Worm (Caenorhabditis elegans) whole organism, mixed stage, embryonic: ENCODE results near the gene srr-1.
A peak's percentile ranks its signal among the peaks of the same experiment; 100 is the strongest.

ENCODE experiments used
- M03D4.4 ChIP-seq: sonication (generic microtip); optimal IDR thresholded peaks from 2 replicates; lab custom pipeline; 2017; ENCODE audit warnings: mild to moderate bottlenecking, missing genetic modification characterization, missing compliant biosample characterization
- bed-3 ChIP-seq: fragments of 200-800 bp; sonication (Bioruptor generic); optimal IDR thresholded peaks from 3 replicates; lab custom pipeline; 2018; ENCODE audit warnings: mild to moderate bottlenecking, missing genetic modification characterization, moderate library complexity, missing compliant biosample characterization
- blmp-1 ChIP-seq: fragments of 150-350 bp; optimal IDR thresholded peaks from 2 replicates; lab custom pipeline; 2014; ENCODE audit warnings: missing biosample characterization, missing genetic modification characterization
- ceh-39 ChIP-seq: fragments of 150-350 bp; optimal IDR thresholded peaks from 2 replicates; lab custom pipeline; 2014; ENCODE audit warnings: missing biosample characterization, missing genetic modification characterization
- ceh-43 ChIP-seq: fragments of 200-800 bp; sonication (Bioruptor generic); optimal IDR thresholded peaks from 2 replicates; lab custom pipeline; 2018; ENCODE audit warnings: mild to moderate bottlenecking, missing genetic modification characterization, moderate library complexity, missing compliant biosample characterization
- ceh-83 ChIP-seq: fragments of 200-800 bp; sonication (Bioruptor generic); optimal IDR thresholded peaks from 2 replicates; lab custom pipeline; 2018; ENCODE audit warnings: mild to moderate bottlenecking, missing genetic modification characterization, missing compliant biosample characterization
- ces-1 ChIP-seq: fragments of 150-350 bp; optimal IDR thresholded peaks from 2 replicates; lab custom pipeline; 2014; ENCODE audit warnings: missing biosample characterization, missing genetic modification reagents, missing genetic modification characterization
- cnd-1 ChIP-seq: fragments of 200-800 bp; sonication (Bioruptor generic); optimal IDR thresholded peaks from 2 replicates; lab custom pipeline; 2018; ENCODE audit warnings: mild to moderate bottlenecking, missing genetic modification characterization, missing compliant biosample characterization
- drap-1 ChIP-seq: fragments of 200-800 bp; sonication (Bioruptor generic); optimal IDR thresholded peaks from 3 replicates; lab custom pipeline; 2018; ENCODE audit warnings: mild to moderate bottlenecking, missing genetic modification characterization, missing compliant biosample characterization
- elt-1 ChIP-seq: sonication (generic microtip); optimal IDR thresholded peaks from 2 replicates; lab custom pipeline; 2017; ENCODE audit warnings: missing genetic modification characterization, mild to moderate bottlenecking, missing compliant biosample characterization, antibody characterized with exemption, moderate library complexity, borderline replicate concordance; ENCODE audit not compliant: insufficient read depth
- elt-3 ChIP-seq: fragments of 150-350 bp; optimal IDR thresholded peaks from 2 replicates; lab custom pipeline; 2014; ENCODE audit warnings: missing biosample characterization, missing genetic modification characterization
- flh-1 ChIP-seq: fragments of 200-800 bp; sonication (Bioruptor generic); optimal IDR thresholded peaks from 2 replicates; lab custom pipeline; 2018; ENCODE audit warnings: mild to moderate bottlenecking, missing genetic modification characterization, moderate library complexity, missing compliant biosample characterization
- ham-2 ChIP-seq: fragments of 200-800 bp; sonication (Bioruptor generic); optimal IDR thresholded peaks from 2 replicates; lab custom pipeline; 2018; ENCODE audit warnings: mild to moderate bottlenecking, missing genetic modification characterization, missing compliant biosample characterization
- hlh-1 ChIP-seq: fragments of 150-350 bp; optimal IDR thresholded peaks from 2 replicates; lab custom pipeline; 2014; ENCODE audit warnings: missing biosample characterization, missing genetic modification reagents, missing genetic modification characterization
- lin-13 ChIP-seq: fragments of 150-350 bp; optimal IDR thresholded peaks from 2 replicates; lab custom pipeline; 2014; ENCODE audit warnings: missing biosample characterization, missing genetic modification characterization
- lin-32 ChIP-seq: fragments of 200-800 bp; sonication (Bioruptor generic); optimal IDR thresholded peaks from 2 replicates; lab custom pipeline; 2018; ENCODE audit warnings: mild to moderate bottlenecking, missing genetic modification characterization, missing compliant biosample characterization
- lsy-2 ChIP-seq: fragments of 150-350 bp; optimal IDR thresholded peaks from 2 replicates; lab custom pipeline; 2014; ENCODE audit warnings: missing biosample characterization, missing genetic modification characterization
- mab-5 ChIP-seq: fragments of 150-350 bp; optimal IDR thresholded peaks from 2 replicates; lab custom pipeline; 2014; ENCODE audit warnings: missing biosample characterization, missing genetic modification characterization
- mep-1 ChIP-seq: fragments of 150-350 bp; optimal IDR thresholded peaks from 2 replicates; lab custom pipeline; 2017; ENCODE audit warnings: missing biosample characterization, missing genetic modification reagents, missing genetic modification characterization, inconsistent platforms
- mls-2 ChIP-seq: sonication (generic microtip); optimal IDR thresholded peaks from 2 replicates; lab custom pipeline; 2016; ENCODE audit warnings: mild to moderate bottlenecking, missing genetic modification characterization, moderate library complexity, missing compliant biosample characterization
- nhr-12 ChIP-seq: fragments of 150-350 bp; optimal IDR thresholded peaks from 2 replicates; lab custom pipeline; 2014; ENCODE audit warnings: missing biosample characterization, missing genetic modification characterization
- nhr-2 ChIP-seq: fragments of 150-350 bp; optimal IDR thresholded peaks from 2 replicates; lab custom pipeline; 2014; ENCODE audit warnings: missing biosample characterization, missing genetic modification characterization
- nhr-237 ChIP-seq: fragments of 150-350 bp; optimal IDR thresholded peaks from 2 replicates; lab custom pipeline; 2014; ENCODE audit warnings: missing biosample characterization, missing genetic modification characterization
- nhr-28 ChIP-seq: fragments of 150-350 bp; optimal IDR thresholded peaks from 2 replicates; lab custom pipeline; 2014; ENCODE audit warnings: missing biosample characterization, missing genetic modification characterization
- nhr-76 ChIP-seq: sonication (generic microtip); optimal IDR thresholded peaks from 2 replicates; lab custom pipeline; 2017; ENCODE audit warnings: missing biosample characterization, missing genetic modification characterization
- pha-4 ChIP-seq: fragments of 150-350 bp; optimal IDR thresholded peaks from 2 replicates; lab custom pipeline; 2018; ENCODE audit warnings: missing biosample characterization, missing genetic modification reagents, missing genetic modification characterization
- sem-2 ChIP-seq: fragments of 200-800 bp; sonication (Bioruptor generic); optimal IDR thresholded peaks from 2 replicates; lab custom pipeline; 2018; ENCODE audit warnings: mild to moderate bottlenecking, missing genetic modification characterization, missing compliant biosample characterization
- snpc-4 ChIP-seq: fragments of 150-350 bp; optimal IDR thresholded peaks from 2 replicates; lab custom pipeline; 2014; ENCODE audit warnings: missing biosample characterization, missing genetic modification characterization
- sptf-1 ChIP-seq: sonication (generic microtip); optimal IDR thresholded peaks from 2 replicates; lab custom pipeline; 2017; ENCODE audit warnings: mild to moderate bottlenecking, missing genetic modification characterization, moderate library complexity, missing compliant biosample characterization
- tbx-8 ChIP-seq: fragments of 200-800 bp; sonication (Bioruptor generic); optimal IDR thresholded peaks from 2 replicates; lab custom pipeline; 2018; ENCODE audit warnings: mild to moderate bottlenecking, missing genetic modification characterization, moderate library complexity, missing compliant biosample characterization
- unc-120 ChIP-seq: sonication (generic microtip); optimal IDR thresholded peaks from 2 replicates; lab custom pipeline; 2017; ENCODE audit warnings: missing genetic modification characterization, missing compliant biosample characterization; ENCODE audit not compliant: poor library complexity, severe bottlenecking
- unc-39 ChIP-seq: fragments of 150-350 bp; optimal IDR thresholded peaks from 2 replicates; lab custom pipeline; 2014; ENCODE audit warnings: missing biosample characterization, missing genetic modification characterization
- unc-62 ChIP-seq: fragments of 150-350 bp; optimal IDR thresholded peaks from 2 replicates; lab custom pipeline; 2014; ENCODE audit warnings: missing biosample characterization, missing genetic modification reagents, missing genetic modification characterization
- zip-8 ChIP-seq: fragments of 150-350 bp; optimal IDR thresholded peaks from 2 replicates; lab custom pipeline; 2014; ENCODE audit warnings: missing biosample characterization, missing genetic modification characterization
- ztf-11 ChIP-seq: fragments of 150-350 bp; optimal IDR thresholded peaks from 2 replicates; lab custom pipeline; 2014; ENCODE audit warnings: missing biosample characterization, missing genetic modification characterization

srr-1 gene

DNA sequence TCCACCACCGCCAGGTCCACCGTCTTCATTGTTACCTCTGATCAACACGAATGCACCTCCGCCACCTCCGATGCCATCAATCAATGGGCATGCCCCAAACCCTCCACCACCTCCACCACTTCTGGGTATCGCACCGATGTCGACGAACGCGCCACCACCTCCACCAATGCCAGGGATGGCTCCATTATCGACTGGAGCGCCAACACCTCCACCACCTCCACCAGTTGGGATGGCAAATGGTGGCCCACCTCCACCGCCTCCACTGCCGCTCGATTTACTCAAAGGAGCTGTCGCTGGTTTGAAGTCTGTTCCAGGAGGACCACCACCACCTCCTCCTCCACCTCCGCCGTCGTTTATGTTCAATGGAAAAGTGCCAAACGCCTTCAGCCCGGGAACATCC lies 49.2 kb downstream of the srr-1 start:
- TF ChIP-seq elt-1, result no peak
- no peak for TF ChIP-seq cnd-1 (tag; lab: Kevin White, UChicago)
- no peak for TF ChIP-seq blmp-1

DNA sequence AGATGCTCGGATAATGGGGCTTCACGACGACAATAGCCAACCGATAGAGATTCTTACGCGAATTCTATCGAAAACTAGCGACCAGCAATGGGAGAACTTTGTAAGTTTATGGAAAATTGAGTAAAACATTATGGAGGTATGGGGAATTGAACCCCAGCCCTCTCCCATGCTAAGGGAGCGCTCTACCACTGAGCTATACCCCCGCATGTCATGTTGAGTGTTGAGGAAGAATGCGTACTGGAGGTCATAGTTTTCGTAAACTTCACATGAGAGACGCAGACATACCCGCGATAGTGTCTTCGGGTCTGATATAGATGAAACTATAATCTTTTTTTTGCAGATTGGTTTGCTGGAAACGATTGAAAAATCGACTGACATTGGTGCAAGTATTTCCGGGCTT lies 50.2 kb downstream of the srr-1 start:
- TF ChIP-seq flh-1, result peak; percentile 41
- peak; percentile 69 for TF ChIP-seq nhr-28 (tag; lab: Kevin White, UChicago)
- peak; percentile 90 for TF ChIP-seq ham-2 (GFP tag; lab: Kevin White, UChicago)
- TF ChIP-seq elt-1, result peak; percentile 16
- peak; percentile 26 for TF ChIP-seq mep-1 (tag; lab: Kevin White, UChicago)
- TF ChIP-seq ceh-43 (GFP tag; lab: Kevin White, UChicago), result peak; percentile 78
- TF ChIP-seq bed-3 (GFP tag; lab: Kevin White, UChicago), result peak; percentile 74
- no peak for TF ChIP-seq nhr-76
- no peak for TF ChIP-seq ztf-11 (tag; lab: Kevin White, UChicago)
- peak; percentile 87 for TF ChIP-seq unc-120 (tag; lab: Kevin White, UChicago)
- peak; percentile 37 for TF ChIP-seq unc-62 (GFP tag; lab: Kevin White, UChicago)
- TF ChIP-seq pha-4 (tag; lab: Kevin White, UChicago), result peak; percentile 29
- no peak for TF ChIP-seq zip-8 (tag; lab: Kevin White, UChicago)
- TF ChIP-seq lin-32 (GFP tag; lab: Kevin White, UChicago), result peak; percentile 86
- no peak for TF ChIP-seq hlh-1 (tag; lab: Kevin White, UChicago)
- TF ChIP-seq sptf-1 (tag; lab: Kevin White, UChicago), result peak; percentile 93
- TF ChIP-seq nhr-2 (tag; lab: Kevin White, UChicago), result no peak
- TF ChIP-seq lin-13 (tag; lab: Kevin White, UChicago), result peak; percentile 43
- TF ChIP-seq mab-5 (tag; lab: Kevin White, UChicago), result no peak
- TF ChIP-seq tbx-8 (GFP tag; lab: Kevin White, UChicago), result peak; percentile 62
- no peak for TF ChIP-seq lsy-2 (tag; lab: Kevin White, UChicago)
- TF ChIP-seq cnd-1 (tag; lab: Kevin White, UChicago), result peak; percentile 79
- TF ChIP-seq ces-1 (GFP tag; lab: Kevin White, UChicago), result no peak
- TF ChIP-seq snpc-4 (tag; lab: Kevin White, UChicago), result no peak
- no peak for TF ChIP-seq nhr-12
- TF ChIP-seq ceh-39 (tag; lab: Kevin White, UChicago), result no peak
- TF ChIP-seq sem-2 (GFP tag; lab: Kevin White, UChicago), result peak; percentile 80
- TF ChIP-seq mls-2 (tag; lab: Kevin White, UChicago), result peak; percentile 94
- peak; percentile 10 for TF ChIP-seq nhr-237
- no peak for TF ChIP-seq blmp-1
- TF ChIP-seq elt-3 (tag; lab: Kevin White, UChicago), result no peak
- TF ChIP-seq ceh-83 (GFP tag; lab: Kevin White, UChicago), result peak; percentile 92
- no peak for TF ChIP-seq unc-39 (tag; lab: Kevin White, UChicago)
- TF ChIP-seq drap-1 (GFP tag; lab: Kevin White, UChicago), result peak; percentile 87
- TF ChIP-seq M03D4.4 (tag; lab: Kevin White, UChicago), result peak; percentile 87

ce11 chrV:13002070-13002469 lies 51.5 kb downstream of the srr-1 start, which contains the start of gene inft-2:
Gene inft-2, plus strand, starts transcription at chrV:13002317.
- TF ChIP-seq bed-3 (GFP tag; lab: Kevin White, UChicago) (no peak), ces-1 (GFP tag; lab: Kevin White, UChicago) (no peak), cnd-1 (tag; lab: Kevin White, UChicago) (no peak), lsy-2 (tag; lab: Kevin White, UChicago) (no peak), mab-5 (tag; lab: Kevin White, UChicago) (no peak), nhr-28 (tag; lab: Kevin White, UChicago) (no peak), elt-1 (no peak), flh-1 (no peak), nhr-76 (no peak), ceh-83 (GFP tag; lab: Kevin White, UChicago) (no peak), mep-1 (tag; lab: Kevin White, UChicago) (no peak), ceh-39 (tag; lab: Kevin White, UChicago) (no peak), sem-2 (GFP tag; lab: Kevin White, UChicago) (no peak), nhr-2 (tag; lab: Kevin White, UChicago) (no peak), ham-2 (GFP tag; lab: Kevin White, UChicago) (no peak), tbx-8 (GFP tag; lab: Kevin White, UChicago) (no peak)
